Fruit fly (Drosophila melanogaster) whole organism, embryonic: ENCODE data around the gene CG16903.

Experiments used
- Adf1 ChIP-seq: fragments of 200-800 bp; sonication (Bioruptor generic); IDR thresholded peaks from 2 replicates; pipeline ENCODE4 v1.3.6; 2022; ENCODE audit warnings: missing biosample characterization, missing genetic modification characterization
- Atf6 ChIP-seq: fragments of 200-800 bp; sonication (Bioruptor generic); IDR thresholded peaks from 2 replicates; pipeline ENCODE4 v1.3.6; 2022; ENCODE audit warnings: missing biosample characterization, missing genetic modification characterization
- CG10654 ChIP-seq: fragments of 200-800 bp; sonication (Bioruptor generic); optimal IDR thresholded peaks from 2 replicates; lab custom pipeline; 2016; ENCODE audit warnings: missing biosample characterization, missing genetic modification characterization
- CG12391 ChIP-seq: fragments of 200-800 bp; sonication (Bioruptor generic); optimal IDR thresholded peaks from 3 replicates; lab custom pipeline; 2018; ENCODE audit warnings: missing biosample characterization, mild to moderate bottlenecking, missing genetic modification characterization, moderate library complexity
- CG12744 ChIP-seq: fragments of 200-800 bp; sonication (Bioruptor generic); optimal IDR thresholded peaks from 2 replicates; lab custom pipeline; 2016; ENCODE audit warnings: missing biosample characterization, missing genetic modification characterization
- CG14441 ChIP-seq: fragments of 200-800 bp; sonication (Bioruptor generic); IDR thresholded peaks from 2 replicates; pipeline ENCODE4 v1.3.6; 2022; ENCODE audit warnings: missing biosample characterization, missing genetic modification characterization
- CG15269 ChIP-seq: fragments of 200-800 bp; sonication (Bioruptor generic); optimal IDR thresholded peaks from 2 replicates; lab custom pipeline; 2018; ENCODE audit warnings: missing biosample characterization, mild to moderate bottlenecking, missing genetic modification characterization, moderate library complexity
- CG15696 ChIP-seq: fragments of 200-800 bp; sonication (Bioruptor generic); optimal IDR thresholded peaks from 2 replicates; lab custom pipeline; 2019; ENCODE audit warnings: missing biosample characterization, mild to moderate bottlenecking, missing genetic modification characterization, moderate library complexity
- CG1647 ChIP-seq: fragments of 200-800 bp; sonication (Bioruptor generic); optimal IDR thresholded peaks from 3 replicates; lab custom pipeline; 2016; ENCODE audit warnings: missing biosample characterization, missing genetic modification characterization
- CG17328 ChIP-seq: fragments of 200-800 bp; sonication (Bioruptor generic); IDR thresholded peaks from 2 replicates; pipeline ENCODE4 v1.3.6; 2022; ENCODE audit warnings: missing biosample characterization, missing genetic modification characterization
- CG17359 ChIP-seq: fragments of 200-800 bp; sonication (Bioruptor generic); optimal IDR thresholded peaks from 3 replicates; lab custom pipeline; 2018; ENCODE audit warnings: missing biosample characterization, mild to moderate bottlenecking, missing genetic modification characterization, moderate library complexity
- CG1792 ChIP-seq: fragments of 200-800 bp; sonication (Bioruptor generic); optimal IDR thresholded peaks from 2 replicates; lab custom pipeline; 2016; ENCODE audit warnings: missing biosample characterization, missing genetic modification characterization
- CG31365 ChIP-seq: fragments of 200-800 bp; sonication (Bioruptor generic); optimal IDR thresholded peaks from 2 replicates; lab custom pipeline; 2018; ENCODE audit warnings: missing biosample characterization, mild to moderate bottlenecking, missing genetic modification characterization
- CG6175 ChIP-seq: fragments of 200-800 bp; sonication (Bioruptor generic); IDR thresholded peaks from 3 replicates; pipeline ENCODE4 v1.3.6; 2022; ENCODE audit warnings: missing biosample characterization, missing genetic modification characterization
- CG6689 ChIP-seq: fragments of 200-800 bp; sonication (Bioruptor generic); IDR thresholded peaks from 2 replicates; pipeline ENCODE4 v1.3.6; 2022; ENCODE audit warnings: missing biosample characterization, missing genetic modification characterization
- CG8281 ChIP-seq: fragments of 200-800 bp; sonication (Bioruptor generic); optimal IDR thresholded peaks from 2 replicates; lab custom pipeline; 2018; ENCODE audit warnings: missing biosample characterization, mild to moderate bottlenecking, missing genetic modification characterization, moderate library complexity
- CG8290 ChIP-seq, 3 experiments: fragments of 200-800 bp; sonication (Bioruptor generic); optimal IDR thresholded peaks; 2 replicates each; lab custom pipeline; 2016 to 2019; ENCODE audit warnings: missing biosample characterization in 3 of 3, missing genetic modification characterization in 3 of 3, mild to moderate bottlenecking in 2 of 3, moderate library complexity in 1 of 3
- CG9932 ChIP-seq: fragments of 200-800 bp; sonication (Bioruptor generic); IDR thresholded peaks from 2 replicates; pipeline ENCODE4 v1.3.6; 2022; ENCODE audit warnings: missing biosample characterization, missing genetic modification characterization
- Deaf1 ChIP-seq: fragments of 200-800 bp; optimal IDR thresholded peaks from 3 replicates; lab custom pipeline; 2019; ENCODE audit warnings: missing biosample characterization, mild to moderate bottlenecking, missing genetic modification characterization, moderate library complexity
- Dfd ChIP-seq, 2 experiments: fragments of >200 bp; optimal IDR thresholded peaks; 2 replicates each; lab custom pipeline; 2017; ENCODE audit warnings: missing biosample characterization in 2 of 2, missing genetic modification characterization in 2 of 2
- Drgx ChIP-seq: fragments of 200-800 bp; sonication (Bioruptor generic); IDR thresholded peaks from 2 replicates; pipeline ENCODE4 v1.3.6; 2022; ENCODE audit warnings: missing biosample characterization, missing genetic modification characterization
- E2f1 ChIP-seq: fragments of 200-800 bp; sonication (Bioruptor generic); IDR thresholded peaks from 2 replicates; pipeline ENCODE4 v1.3.6; 2022; ENCODE audit warnings: missing biosample characterization, missing genetic modification characterization
- Ets65A ChIP-seq: fragments of 200-800 bp; sonication (Bioruptor generic); peaks from one replicate; lab custom pipeline; 2016; ENCODE audit warnings: missing biosample characterization, missing genetic modification characterization
- Gsc ChIP-seq: fragments of 200-800 bp; sonication (Bioruptor generic); IDR thresholded peaks from 2 replicates; pipeline ENCODE4 v1.3.6; 2022; ENCODE audit warnings: missing biosample characterization, missing genetic modification characterization
- H15 ChIP-seq: fragments of 200-800 bp; sonication (Bioruptor generic); IDR thresholded peaks from 3 replicates; pipeline ENCODE4 v1.3.6; 2022; ENCODE audit warnings: missing biosample characterization, missing genetic modification characterization
- HLH54F ChIP-seq: fragments of 200-800 bp; sonication (Bioruptor generic); optimal IDR thresholded peaks from 3 replicates; lab custom pipeline; 2016; ENCODE audit warnings: missing biosample characterization, missing genetic modification characterization
- Med ChIP-seq: fragments of 200-800 bp; sonication (Bioruptor generic); peaks from one replicate; lab custom pipeline; 2016; ENCODE audit warnings: missing biosample characterization, missing genetic modification characterization, mild to moderate bottlenecking, inconsistent platforms, moderate library complexity
- Ptx1 ChIP-seq: fragments of 200-800 bp; sonication (Bioruptor generic); IDR thresholded peaks from 2 replicates; pipeline ENCODE4 v1.3.6; 2022; ENCODE audit warnings: missing biosample characterization, missing genetic modification characterization
- Ssrp ChIP-seq: fragments of 200-800 bp; sonication (Bioruptor generic); optimal IDR thresholded peaks from 2 replicates; lab custom pipeline; 2018; ENCODE audit warnings: missing biosample characterization, mild to moderate bottlenecking, missing genetic modification characterization, moderate library complexity
- Xbp1 ChIP-seq: fragments of 200-800 bp; sonication (Bioruptor generic); optimal IDR thresholded peaks from 3 replicates; lab custom pipeline; 2016; ENCODE audit warnings: missing biosample characterization, mild to moderate bottlenecking, missing genetic modification characterization
- Xrp1 ChIP-seq: fragments of 200-800 bp; sonication (Bioruptor generic); IDR thresholded peaks from 2 replicates; pipeline ENCODE4 v1.3.6; 2022; ENCODE audit warnings: missing biosample characterization, missing genetic modification characterization
- cad ChIP-seq: fragments of >200 bp; optimal IDR thresholded peaks from 2 replicates; lab custom pipeline; 2017; ENCODE audit warnings: missing biosample characterization, missing genetic modification characterization
- dm ChIP-seq: fragments of 200-800 bp; sonication (Bioruptor generic); optimal IDR thresholded peaks from 3 replicates; lab custom pipeline; 2016; ENCODE audit warnings: missing biosample characterization, missing genetic modification characterization
- dmrt99B ChIP-seq: fragments of 200-800 bp; sonication (Bioruptor generic); optimal IDR thresholded peaks from 2 replicates; lab custom pipeline; 2018; ENCODE audit warnings: missing biosample characterization, mild to moderate bottlenecking, missing genetic modification characterization, moderate library complexity
- dysf ChIP-seq: fragments of 200-800 bp; sonication (Bioruptor generic); IDR thresholded peaks from 3 replicates; pipeline ENCODE4 v1.3.6; 2022; ENCODE audit warnings: missing biosample characterization, missing genetic modification characterization
- esg ChIP-seq: fragments of 200-800 bp; sonication (Bioruptor generic); conservative IDR thresholded peaks from 2 replicates; pipeline ENCODE4 v1.3.6; 2022; ENCODE audit warnings: missing biosample characterization, missing genetic modification characterization
- grau ChIP-seq: fragments of 200-800 bp; optimal IDR thresholded peaks from 3 replicates; lab custom pipeline; 2019; ENCODE audit warnings: missing biosample characterization, mild to moderate bottlenecking, missing genetic modification characterization, moderate library complexity
- insv ChIP-seq, 2 experiments: fragments of 200-800 bp; sonication (Bioruptor generic); optimal IDR thresholded peaks; 3 replicates each; lab custom pipeline; 2016 to 2018; ENCODE audit warnings: missing biosample characterization in 2 of 2, missing genetic modification characterization in 2 of 2
- jigr1 ChIP-seq: fragments of 200-800 bp; sonication (Bioruptor generic); IDR thresholded peaks from 3 replicates; pipeline ENCODE4 v1.3.6; 2022; ENCODE audit warnings: missing biosample characterization, missing genetic modification characterization
- lmd ChIP-seq: fragments of 200-800 bp; sonication (Bioruptor generic); IDR thresholded peaks from 2 replicates; pipeline ENCODE4 v1.3.6; 2022; ENCODE audit warnings: missing biosample characterization, missing genetic modification characterization
- ranshi ChIP-seq: fragments of 200-800 bp; sonication (Bioruptor generic); IDR thresholded peaks from 2 replicates; pipeline ENCODE4 v1.3.6; 2022; ENCODE audit warnings: missing biosample characterization, missing genetic modification characterization
- row ChIP-seq: fragments of 200-800 bp; sonication (Bioruptor generic); IDR thresholded peaks from 3 replicates; pipeline ENCODE4 v1.3.6; 2022; ENCODE audit warnings: missing biosample characterization, missing genetic modification characterization
- tin ChIP-seq: fragments of 200-800 bp; sonication (Bioruptor generic); optimal IDR thresholded peaks from 3 replicates; lab custom pipeline; 2016; ENCODE audit warnings: missing biosample characterization, missing genetic modification characterization
- vvl ChIP-seq: fragments of 200-800 bp; sonication (Bioruptor generic); IDR thresholded peaks from 2 replicates; pipeline ENCODE4 v1.3.6; 2022; ENCODE audit warnings: missing biosample characterization, missing genetic modification characterization
- zfh1 ChIP-seq: fragments of 200-800 bp; sonication (Bioruptor generic); IDR thresholded peaks from 3 replicates; pipeline ENCODE4 v1.3.6; 2022; ENCODE audit warnings: missing biosample characterization, missing genetic modification characterization

Gene CG16903

DNA sequence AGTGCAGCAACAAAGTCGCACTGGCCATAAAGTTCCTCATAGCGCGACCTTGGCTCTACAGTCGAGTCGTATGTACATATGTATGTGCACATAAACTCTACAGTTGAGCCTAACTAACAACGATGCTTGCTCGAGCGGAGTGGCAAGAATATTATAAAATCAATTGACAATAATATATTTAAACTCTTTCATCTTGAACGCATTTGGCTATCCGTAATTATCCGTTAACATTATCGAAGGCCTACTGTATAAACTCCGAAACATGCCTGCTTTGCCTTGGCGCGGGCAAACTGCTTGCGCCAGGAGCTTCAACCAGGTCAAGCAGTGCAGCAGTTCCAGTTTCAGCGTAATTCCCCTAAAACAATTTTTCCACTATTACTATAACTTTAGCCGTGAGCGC lies 28.4 kb upstream of the CG16903 start:
- peak in 1 of 2 experiments; percentile 35 for TF ChIP-seq Dfd (GFP tag; optimal IDR thresholded peaks at IDR 0.05; lab: Kevin White, UChicago)
- 0 out of 2 replicates have a peak, but pooled peaks have one; percentile 21 for TF ChIP-seq CG6689 (GFP tag; lab: Robert Waterston, UW)
- TF ChIP-seq dm (GFP tag; lab: Kevin White, UChicago) = no peak
- no peak for TF ChIP-seq Adf1 (GFP tag; lab: Robert Waterston, UW)
- no peak for TF ChIP-seq HLH54F (GFP tag; lab: Kevin White, UChicago)
- no peak for TF ChIP-seq CG12744
- TF ChIP-seq CG10654 (GFP tag; lab: Kevin White, UChicago) = no peak
- TF ChIP-seq CG6175 (GFP tag; lab: Robert Waterston, UW) = no peak
- 0 out of 2 replicates have a peak, but pooled peaks have one; percentile 10 for TF ChIP-seq esg
- TF ChIP-seq ranshi (GFP tag; lab: Robert Waterston, UW) = peak; percentile 36; the same call in 1 of the 2 replicates
- peak; percentile 9 for TF ChIP-seq tin (GFP tag; lab: Kevin White, UChicago)
- TF ChIP-seq Xrp1 (GFP tag; lab: Robert Waterston, UW) = peak; percentile 28; the same call in 1 of the 2 replicates
- no peak for TF ChIP-seq CG1792 (GFP tag; lab: Kevin White, UChicago)
- TF ChIP-seq CG31365 (tag; lab: Kevin White, UChicago) = peak; percentile 72
- peak; percentile 48; the same call in 1 of the 3 replicates for TF ChIP-seq zfh1
- TF ChIP-seq Gsc (GFP tag; lab: Robert Waterston, UW) = no peak
- TF ChIP-seq dmrt99B = no peak
- TF ChIP-seq cad (GFP tag; lab: Kevin White, UChicago) = no peak
- TF ChIP-seq CG15696 (tag; lab: Kevin White, UChicago) = peak; percentile 24
- TF ChIP-seq grau (tag; lab: Kevin White, UChicago) = peak; percentile 46
- TF ChIP-seq CG17328 = no peak
- peak; percentile 49 for TF ChIP-seq CG8290 (GFP tag; optimal IDR thresholded peaks at IDR 0.05; lab: Kevin White, UChicago)
- no peak for TF ChIP-seq CG8290 (tag; optimal IDR thresholded peaks at IDR 0.05; lab: Kevin White, UChicago)
- no peak for TF ChIP-seq Atf6 (GFP tag; lab: Robert Waterston, UW)
- peak; percentile 76 for TF ChIP-seq Ets65A (GFP tag; lab: Kevin White, UChicago)
- TF ChIP-seq Med (GFP tag; lab: Kevin White, UChicago) = peak; percentile 66
- no peak for TF ChIP-seq H15 (GFP tag; lab: Robert Waterston, UW)
- TF ChIP-seq Ssrp (tag; lab: Kevin White, UChicago) = no peak
- peak; percentile 81 for TF ChIP-seq Drgx (GFP tag; lab: Robert Waterston, UW)
- no peak for TF ChIP-seq CG1647 (GFP tag; lab: Kevin White, UChicago)

DNA sequence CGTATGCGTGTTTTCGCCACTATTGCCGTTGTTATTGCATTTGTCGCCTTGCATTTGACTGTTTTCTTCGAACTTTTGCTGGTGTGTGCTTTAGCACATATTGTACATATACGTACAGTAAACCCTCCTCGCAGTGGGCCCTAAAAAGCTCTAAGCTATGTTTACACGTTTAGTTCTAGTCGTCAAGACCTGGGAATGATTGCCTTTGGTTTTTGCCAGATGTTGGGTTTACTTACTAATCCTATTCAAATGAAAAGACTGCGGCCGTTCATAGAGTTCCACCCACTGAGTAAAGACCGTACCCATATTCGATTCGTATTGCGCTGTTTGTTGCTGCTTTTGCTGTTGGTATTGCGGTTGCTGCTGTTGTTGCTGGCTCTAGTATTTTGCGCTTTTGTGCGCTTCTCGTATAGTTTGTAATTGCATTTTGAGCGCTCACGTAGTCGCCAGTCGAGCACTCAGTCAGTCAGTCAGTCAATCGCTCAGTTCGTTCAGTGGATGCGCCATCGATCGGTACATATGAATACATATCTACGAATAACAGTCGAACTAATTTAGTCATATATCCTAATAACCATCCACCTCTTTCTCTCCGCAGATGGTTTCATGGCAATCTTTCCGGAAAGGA lies 27.7 kb upstream of the CG16903 start:
- TF ChIP-seq Xbp1 (GFP tag; lab: Kevin White, UChicago) (peak; percentile 3), Ptx1 (GFP tag; lab: Robert Waterston, UW) (peak; percentile 31; the same call in 1 of the 2 replicates), E2f1 (GFP tag; lab: Robert Waterston, UW) (0 out of 2 replicates have a peak, but pooled peaks have one; percentile 7), Deaf1 (tag; lab: Kevin White, UChicago) (no peak), CG14441 (GFP tag; lab: Robert Waterston, UW) (peak; percentile 27; the same call in 1 of the 2 replicates), vvl (GFP tag; lab: Robert Waterston, UW) (0 out of 2 replicates have a peak, but pooled peaks have one; percentile 38), dysf (peak; percentile 31; the same call in 1 of the 3 replicates), grau (tag; lab: Kevin White, UChicago) (peak; percentile 60), CG8281 (tag; lab: Kevin White, UChicago) (peak; percentile 65), CG15269 (no peak), insv (GFP tag; optimal IDR thresholded peaks at IDR 0.05; lab: Kevin White, UChicago) (no peak), lmd (0 out of 2 replicates have a peak, but pooled peaks have one; percentile 19), CG17359 (tag; lab: Kevin White, UChicago) (peak; percentile 7), Drgx (GFP tag; lab: Robert Waterston, UW) (peak; percentile 91), row (peak; percentile 43; the same call in 2 of the 3 replicates), CG12391 (tag; lab: Kevin White, UChicago) (no peak), jigr1 (GFP tag; lab: Robert Waterston, UW) (no peak), CG9932 (GFP tag; lab: Robert Waterston, UW) (0 out of 2 replicates have a peak, but pooled peaks have one; percentile 12)
